Worm (Caenorhabditis elegans) whole organism, young adult: ENCODE measurements around the gene nspc-15.

Source experiments
- F37B4.10 ChIP-seq: fragments of 200-800 bp; sonication (Bioruptor generic); IDR thresholded peaks from 2 replicates; pipeline ENCODE4 v1.3.6; 2022; ENCODE audit warnings: missing genetic modification characterization, missing compliant biosample characterization
- F49E8.2 ChIP-seq: sonication (generic microtip); optimal IDR thresholded peaks from 3 replicates; lab custom pipeline; 2017; ENCODE audit warnings: missing genetic modification characterization, mild to moderate bottlenecking, missing compliant biosample characterization, antibody characterized with exemption, moderate library complexity; ENCODE audit not compliant: insufficient read depth
- F52B5.7 ChIP-seq: sonication (generic microtip); optimal IDR thresholded peaks from 2 replicates; lab custom pipeline; 2016; ENCODE audit warnings: mild to moderate bottlenecking, missing genetic modification characterization, missing compliant biosample characterization
- F55B11.4 ChIP-seq: sonication (generic microtip); optimal IDR thresholded peaks from 2 replicates; lab custom pipeline; 2016; ENCODE audit warnings: missing compliant biosample characterization, missing genetic modification characterization, borderline replicate concordance; ENCODE audit not compliant: insufficient read depth
- F57A8.1 ChIP-seq: fragments of 200-800 bp; sonication (Bioruptor generic); optimal IDR thresholded peaks from 2 replicates; lab custom pipeline; 2018; ENCODE audit warnings: mild to moderate bottlenecking, missing genetic modification characterization, moderate library complexity, missing compliant biosample characterization
- K12H6.12 ChIP-seq: fragments of 200-800 bp; sonication (Bioruptor generic); optimal IDR thresholded peaks from 2 replicates; lab custom pipeline; 2018; ENCODE audit warnings: mild to moderate bottlenecking, missing genetic modification characterization, missing compliant biosample characterization
- Y53F4B.3 ChIP-seq: fragments of 200-800 bp; sonication (Bioruptor generic); IDR thresholded peaks from 2 replicates; pipeline ENCODE4 v1.3.6; 2022; ENCODE audit warnings: missing genetic modification reagents, missing genetic modification characterization, missing compliant biosample characterization
- Y79H2A.3 ChIP-seq: fragments of 200-800 bp; sonication (Bioruptor generic); conservative IDR thresholded peaks from 2 replicates; pipeline ENCODE4 v1.3.6; 2022; ENCODE audit warnings: missing genetic modification reagents, missing genetic modification characterization, missing compliant biosample characterization
- akir-1 ChIP-seq: fragments of 200-800 bp; sonication (Bioruptor generic); optimal IDR thresholded peaks from 2 replicates; lab custom pipeline; 2018; ENCODE audit warnings: mild to moderate bottlenecking, missing genetic modification characterization, moderate library complexity, missing compliant biosample characterization
- ama-1 ChIP-seq, 3 experiments: fragments of 150-350 bp in 1 of 3; sonication (generic microtip) in 2 of 3; optimal IDR thresholded peaks; 2 replicates each; lab custom pipeline; 2014 to 2018; ENCODE audit warnings: missing biosample characterization in 2 of 3, missing genetic modification characterization in 2 of 3, missing genetic modification reagents in 2 of 3
- aptf-2 ChIP-seq: fragments of 200-800 bp; sonication (Bioruptor generic); conservative IDR thresholded peaks from 2 replicates; pipeline ENCODE4 v1.3.6; 2022; ENCODE audit warnings: missing genetic modification reagents, missing genetic modification characterization, missing compliant biosample characterization
- attf-6 ChIP-seq: fragments of 200-800 bp; sonication (Bioruptor generic); IDR thresholded peaks from 2 replicates; pipeline ENCODE4 v1.3.6; 2022; ENCODE audit warnings: missing genetic modification reagents, missing genetic modification characterization, missing compliant biosample characterization
- bed-1 ChIP-seq: fragments of 200-800 bp; sonication (Bioruptor generic); IDR thresholded peaks from 2 replicates; pipeline ENCODE4 v1.3.6; 2022; ENCODE audit warnings: missing genetic modification reagents, missing genetic modification characterization, missing compliant biosample characterization
- ccch-3 ChIP-seq: fragments of 200-800 bp; sonication (Bioruptor generic); optimal IDR thresholded peaks from 2 replicates; lab custom pipeline; 2018; ENCODE audit warnings: mild to moderate bottlenecking, missing genetic modification characterization, missing compliant biosample characterization
- cebp-1 ChIP-seq, 2 experiments: fragments of 200-800 bp in 1 of 2; sonication (Bioruptor generic) in 1 of 2; sonication (generic microtip) in 1 of 2; IDR thresholded peaks in 1 of 2; optimal IDR thresholded peaks in 1 of 2; 2 replicates each; pipeline versions ENCODE4 v1.3.6 to Lab custom; 2017 to 2022; ENCODE audit warnings: missing compliant biosample characterization in 2 of 2, missing genetic modification characterization in 2 of 2, mild to moderate bottlenecking in 1 of 2, missing genetic modification reagents in 1 of 2, moderate library complexity in 1 of 2
- ceh-27 ChIP-seq: fragments of 200-800 bp; sonication (Bioruptor generic); optimal IDR thresholded peaks from 2 replicates; lab custom pipeline; 2018; ENCODE audit warnings: mild to moderate bottlenecking, missing genetic modification characterization, moderate library complexity, missing compliant biosample characterization
- dox-1 ChIP-seq: fragments of 200-800 bp; sonication (Bioruptor generic); IDR thresholded peaks from 2 replicates; pipeline ENCODE4 v1.3.6; 2022; ENCODE audit warnings: missing genetic modification reagents, missing genetic modification characterization, missing compliant biosample characterization
- dpff-1 ChIP-seq: sonication (generic microtip); optimal IDR thresholded peaks from 2 replicates; lab custom pipeline; 2017; ENCODE audit warnings: mild to moderate bottlenecking, missing genetic modification characterization, missing compliant biosample characterization
- egrh-3 ChIP-seq: fragments of 200-800 bp; sonication (Bioruptor generic); IDR thresholded peaks from 2 replicates; pipeline ENCODE4 v1.3.6; 2022; ENCODE audit warnings: missing genetic modification reagents, missing genetic modification characterization, missing compliant biosample characterization
- fkh-3 ChIP-seq: sonication (generic microtip); optimal IDR thresholded peaks from 2 replicates; lab custom pipeline; 2016; ENCODE audit warnings: mild to moderate bottlenecking, missing genetic modification characterization, missing compliant biosample characterization
- gei-17 ChIP-seq: fragments of 200-800 bp; sonication (Bioruptor generic); optimal IDR thresholded peaks from 2 replicates; lab custom pipeline; 2018; ENCODE audit warnings: mild to moderate bottlenecking, missing genetic modification characterization, missing compliant biosample characterization
- lag-1 ChIP-seq: fragments of 200-800 bp; sonication (Bioruptor generic); IDR thresholded peaks from 2 replicates; pipeline ENCODE4 v1.3.6; 2022; ENCODE audit warnings: missing genetic modification reagents, missing genetic modification characterization, missing compliant biosample characterization
- let-607 ChIP-seq, 2 experiments: fragments of 200-800 bp in 1 of 2; sonication (Bioruptor generic) in 1 of 2; sonication (generic microtip) in 1 of 2; optimal IDR thresholded peaks; 2 replicates each; lab custom pipeline; 2016 to 2018; ENCODE audit warnings: mild to moderate bottlenecking in 2 of 2, missing compliant biosample characterization in 2 of 2, missing genetic modification characterization in 2 of 2, moderate library complexity in 2 of 2, missing genotype in 1 of 2
- lin-26 ChIP-seq: fragments of 200-800 bp; sonication (Bioruptor generic); IDR thresholded peaks from 2 replicates; pipeline ENCODE4 v1.3.6; 2022; ENCODE audit warnings: missing genetic modification reagents, missing genetic modification characterization, missing compliant biosample characterization
- lin-35 ChIP-seq, 3 experiments: fragments of 150-350 bp in 2 of 3; sonication (generic microtip) in 1 of 3; optimal IDR thresholded peaks; 2 replicates each; lab custom pipeline; 2014 to 2018; ENCODE audit warnings: missing biosample characterization in 3 of 3, missing genetic modification characterization in 3 of 3, missing genetic modification reagents in 3 of 3
- lin-54 ChIP-seq: fragments of 200-800 bp; sonication (Bioruptor generic); optimal IDR thresholded peaks from 2 replicates; lab custom pipeline; 2018; ENCODE audit warnings: mild to moderate bottlenecking, missing genetic modification characterization, missing compliant biosample characterization
- lsl-1 ChIP-seq: fragments of 200-800 bp; sonication (Bioruptor generic); optimal IDR thresholded peaks from 2 replicates; lab custom pipeline; 2018; ENCODE audit warnings: mild to moderate bottlenecking, missing genetic modification characterization, moderate library complexity, missing compliant biosample characterization
- madf-10 ChIP-seq: sonication (generic microtip); optimal IDR thresholded peaks from 2 replicates; lab custom pipeline; 2016; ENCODE audit warnings: mild to moderate bottlenecking, missing genetic modification characterization, missing compliant biosample characterization
- madf-3 ChIP-seq: fragments of 200-800 bp; sonication (Bioruptor generic); IDR thresholded peaks from 2 replicates; pipeline ENCODE4 v1.3.6; 2022; ENCODE audit warnings: missing genetic modification reagents, missing genetic modification characterization, missing compliant biosample characterization
- mcd-1 ChIP-seq: fragments of 200-800 bp; sonication (Bioruptor generic); IDR thresholded peaks from 2 replicates; pipeline ENCODE4 v1.3.6; 2022; ENCODE audit warnings: missing genetic modification reagents, missing genetic modification characterization, missing compliant biosample characterization
- mel-28 ChIP-seq: sonication (generic microtip); optimal IDR thresholded peaks from 2 replicates; lab custom pipeline; 2016; ENCODE audit warnings: borderline replicate concordance, mild to moderate bottlenecking, missing genetic modification characterization, missing compliant biosample characterization
- mes-4 ChIP-seq: sonication (generic microtip); optimal IDR thresholded peaks from 2 replicates; lab custom pipeline; 2016; ENCODE audit warnings: missing genotype, missing genetic modification characterization, missing compliant biosample characterization
- pbrm-1 ChIP-seq: fragments of 200-800 bp; sonication (Bioruptor generic); IDR thresholded peaks from 2 replicates; pipeline ENCODE4 v1.3.6; 2022; ENCODE audit warnings: missing genetic modification reagents, missing genetic modification characterization, missing compliant biosample characterization
- sea-2 ChIP-seq: fragments of 200-800 bp; sonication (Bioruptor generic); IDR thresholded peaks from 2 replicates; pipeline ENCODE4 v1.3.6; 2022; ENCODE audit warnings: missing genetic modification characterization, missing compliant biosample characterization
- unc-62 ChIP-seq: fragments of 150-350 bp; optimal IDR thresholded peaks from 2 replicates; lab custom pipeline; 2014; ENCODE audit warnings: missing biosample characterization, missing genetic modification reagents, missing genetic modification characterization
- ztf-22 ChIP-seq: fragments of 200-800 bp; sonication (Bioruptor generic); optimal IDR thresholded peaks from 2 replicates; lab custom pipeline; 2018; ENCODE audit warnings: mild to moderate bottlenecking, missing genetic modification characterization, moderate library complexity, missing compliant biosample characterization

The nspc-15 gene

DNA sequence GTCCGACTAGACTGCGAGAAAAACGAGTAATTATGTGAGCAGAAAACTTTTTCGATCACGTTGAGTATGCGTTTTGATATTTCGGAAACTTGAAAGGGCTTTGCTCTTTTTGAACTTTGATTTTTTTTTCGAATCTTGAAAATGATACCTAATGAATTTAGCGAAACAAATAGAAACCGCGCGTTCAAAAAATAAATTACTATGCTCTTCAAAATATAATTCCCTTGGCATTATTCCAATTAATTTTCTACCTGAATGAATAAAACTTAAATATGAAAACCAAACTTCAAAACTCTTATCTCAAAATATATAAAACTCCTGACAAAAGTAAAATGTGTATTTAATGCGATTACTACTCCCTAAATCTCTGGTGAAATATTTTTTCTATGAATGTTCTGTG lies 45.3 kb upstream of the nspc-15 start, which contains the start of gene xtr-2:
TSS of gene xtr-2 (plus strand) at position 301 of the 400 bp plus-strand sequence.
- no peak for TF ChIP-seq lag-1 (GFP tag; lab: Robert Waterston, UW)
- TF ChIP-seq bed-1 (GFP tag; lab: Robert Waterston, UW): no peak
- TF ChIP-seq gei-17: no peak
- no peak for TF ChIP-seq F52B5.7
- TF ChIP-seq, all 124 proteins: peak for 0

DNA sequence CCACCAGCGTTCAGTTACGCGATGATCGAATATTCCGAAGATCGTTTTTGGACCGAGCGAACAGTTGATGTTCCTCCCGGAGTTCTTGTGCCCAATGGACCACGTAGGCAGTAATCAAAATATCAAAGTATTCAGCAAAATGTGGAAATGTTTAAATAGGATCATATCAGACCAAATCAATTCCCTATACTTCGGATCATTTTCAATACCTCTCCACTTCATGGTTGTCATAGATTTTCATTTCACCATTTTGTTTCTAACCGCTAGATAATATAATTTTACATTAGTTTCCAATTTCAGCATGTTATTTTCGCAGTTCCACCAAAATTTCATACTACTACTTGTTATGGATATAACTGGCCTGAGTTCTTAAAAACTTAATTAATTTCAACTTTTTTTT lies 43.0 kb upstream of the nspc-15 start:
- no peak for TF ChIP-seq attf-6 (GFP tag; lab: Robert Waterston, UW)
- no peak for TF ChIP-seq cebp-1 (GFP tag; IDR thresholded peaks at IDR 0.05; lab: Robert Waterston, UW)
- TF ChIP-seq cebp-1 (tag; optimal IDR thresholded peaks at IDR 0.05; lab: Kevin White, UChicago): no peak
- no peak for TF ChIP-seq bed-1 (GFP tag; lab: Robert Waterston, UW)
- no peak for TF ChIP-seq mel-28 (tag; lab: Kevin White, UChicago)
- TF ChIP-seq Y79H2A.3 (GFP tag; lab: Robert Waterston, UW): no peak
- no peak for TF ChIP-seq dpff-1 (tag; lab: Kevin White, UChicago)
- TF ChIP-seq egrh-3 (GFP tag; lab: Robert Waterston, UW): no peak
- TF ChIP-seq lsl-1 (GFP tag; lab: Kevin White, UChicago): no peak

DNA sequence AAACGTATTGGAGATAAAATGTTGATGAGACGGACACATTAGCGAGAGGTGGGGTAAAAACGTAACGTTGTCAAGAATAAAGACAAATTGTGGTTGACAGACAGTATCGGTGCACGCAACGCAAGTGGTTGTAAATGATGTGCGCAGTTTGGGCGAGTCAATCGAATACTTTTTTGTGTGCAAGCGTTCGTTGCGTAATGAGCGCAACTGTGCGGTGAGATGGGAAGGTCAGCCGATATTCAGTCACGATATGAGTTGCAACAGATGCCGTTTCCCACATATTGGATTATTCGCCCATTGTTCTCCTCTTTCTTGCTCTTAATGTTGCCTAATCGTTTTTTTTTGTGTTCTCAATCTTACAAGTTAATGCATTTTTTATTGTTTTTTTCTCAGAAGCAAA lies 39.8 kb upstream of the nspc-15 start, which contains the start of gene ceh-40:
TSS of gene ceh-40 (minus strand) at position 41 of the 400 bp plus-strand sequence.
- peak; percentile 5 for TF ChIP-seq unc-62 (GFP tag; lab: Kevin White, UChicago)
- TF ChIP-seq ceh-27 (GFP tag; lab: Kevin White, UChicago): no peak
- no peak for TF ChIP-seq lin-35 (GFP tag; optimal IDR thresholded peaks at IDR 0.05; lab: Kevin White, UChicago)
- no peak for TF ChIP-seq F57A8.1 (GFP tag; lab: Kevin White, UChicago)
- no peak for TF ChIP-seq dox-1 (GFP tag; lab: Robert Waterston, UW)
- TF ChIP-seq madf-3 (GFP tag; lab: Robert Waterston, UW): no peak

ce11 chrX:12321357-12321756 lies 39.2 kb upstream of the nspc-15 start, which contains the start of gene F17A2.13:
TSS of gene F17A2.13 (plus strand) at chrX:12321657.
- no peak for TF ChIP-seq akir-1 (GFP tag; lab: Kevin White, UChicago)
- TF ChIP-seq pbrm-1 (GFP tag; lab: Robert Waterston, UW): no peak
- TF ChIP-seq aptf-2 (GFP tag; lab: Robert Waterston, UW): no peak
- TF ChIP-seq ama-1 (optimal IDR thresholded peaks at IDR 0.05; lab: Kevin White, UChicago): no peak
- TF ChIP-seq ama-1 (GFP tag; optimal IDR thresholded peaks at IDR 0.05; lab: Kevin White, UChicago): no peak
- TF ChIP-seq ztf-22 (GFP tag; lab: Kevin White, UChicago): no peak
- no peak for TF ChIP-seq fkh-3 (tag; lab: Kevin White, UChicago)
- no peak for TF ChIP-seq F55B11.4 (tag; lab: Kevin White, UChicago)
- TF ChIP-seq ccch-3 (GFP tag; lab: Kevin White, UChicago): no peak
- no peak for TF ChIP-seq mes-4
- TF ChIP-seq F49E8.2 (tag; lab: Kevin White, UChicago): no peak
- TF ChIP-seq, all 124 proteins: peak for 0

ce11 chrX:12323439-12323838 lies 37.1 kb upstream of the nspc-15 start, which contains the start of gene srd-40:
TSS of gene srd-40 (plus strand) at chrX:12323739.
- TF ChIP-seq sea-2 (GFP tag; lab: Robert Waterston, UW) (no peak), lin-54 (GFP tag; lab: Kevin White, UChicago) (no peak), F37B4.10 (GFP tag; lab: Robert Waterston, UW) (no peak), mcd-1 (GFP tag; lab: Robert Waterston, UW) (no peak), Y53F4B.3 (no peak), lin-26 (GFP tag; lab: Robert Waterston, UW) (no peak), madf-10 (tag; lab: Kevin White, UChicago) (no peak), K12H6.12 (tag; lab: Kevin White, UChicago) (no peak), attf-6 (GFP tag; lab: Robert Waterston, UW) (no peak), unc-62 (GFP tag; lab: Kevin White, UChicago) (no peak), let-607 (tag; optimal IDR thresholded peaks at IDR 0.05; lab: Kevin White, UChicago) (no peak), fkh-3 (tag; lab: Kevin White, UChicago) (no peak)
